Worm (Caenorhabditis elegans): ENCODE results near the gene ZK622.5.

The ZK622.5 gene

DNA sequence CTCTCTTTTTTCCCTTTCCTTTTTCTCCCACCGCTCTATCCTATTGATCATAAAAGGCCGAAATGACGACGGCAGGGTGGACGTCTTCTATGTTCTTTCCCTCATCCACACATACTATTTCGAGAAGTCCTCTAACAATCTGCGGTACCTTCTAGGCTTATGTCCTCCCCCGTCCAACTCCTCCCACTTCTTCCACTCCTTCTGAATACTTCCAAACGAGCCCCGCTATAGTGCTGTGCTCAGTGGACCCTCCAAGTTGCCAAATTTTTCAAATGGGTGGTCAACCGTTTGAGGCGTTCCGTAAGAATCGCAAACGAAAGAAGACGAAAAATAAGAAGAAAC lies 46.8 kb downstream of the ZK622.5 start (continued):
- TF ChIP-seq lin-40 (tag; optimal IDR thresholded peaks at IDR 0.05) (no peak), ccch-3 (GFP tag; optimal IDR thresholded peaks at IDR 0.05) (no peak), chd-7 (tag; optimal IDR thresholded peaks at IDR 0.05) (peak; percentile 24), ceh-40 (GFP tag; IDR thresholded peaks at IDR 0.05) (no peak), B0019.2 (GFP tag; conservative IDR thresholded peaks at IDR 0.05) (no peak), nfyb-1 (GFP tag; IDR thresholded peaks at IDR 0.05) (0 out of 2 replicates have a peak, but pooled peaks have one; percentile 55), D2030.7 (GFP tag; IDR thresholded peaks at IDR 0.05) (no peak), dox-1 (GFP tag; IDR thresholded peaks at IDR 0.05) (peak; percentile 29; the same call in 1 of the 2 replicates), hmg-20 (GFP tag; IDR thresholded peaks at IDR 0.05) (no peak), madf-6 (GFP tag; IDR thresholded peaks at IDR 0.05) (0 out of 2 replicates have a peak, but pooled peaks have one; percentile 27), sptf-2 (GFP tag; optimal IDR thresholded peaks at IDR 0.05) (no peak), die-1 (tag; optimal IDR thresholded peaks at IDR 0.05) (no peak), Y79H2A.3 (GFP tag; conservative IDR thresholded peaks at IDR 0.05) (no peak), hrde-1 (tag; optimal IDR thresholded peaks at IDR 0.05; ENCODE audit: borderline replicate concordance) (no peak), F57A8.1 (GFP tag; optimal IDR thresholded peaks at IDR 0.05) (no peak), atf-7 (tag; optimal IDR thresholded peaks at IDR 0.05) (no peak), lsl-1 (GFP tag; optimal IDR thresholded peaks at IDR 0.05) (no peak), cebp-2 (GFP tag; IDR thresholded peaks at IDR 0.05) (no peak), egl-18 (GFP tag; IDR thresholded peaks at IDR 0.05) (peak; percentile 35; the same call in 1 of the 2 replicates), aptf-3 (GFP tag; IDR thresholded peaks at IDR 0.05) (no peak), Y53F4B.3 (GFP tag; IDR thresholded peaks at IDR 0.05) (no peak), ceh-100 (GFP tag; IDR thresholded peaks at IDR 0.05) (0 out of 2 replicates have a peak, but pooled peaks have one; percentile 15), attf-6 (GFP tag; IDR thresholded peaks at IDR 0.05) (no peak), unc-62 (GFP tag; optimal IDR thresholded peaks at IDR 0.05) (no peak), K12H6.12 (tag; optimal IDR thresholded peaks at IDR 0.05) (peak; percentile 0), bed-2 (GFP tag; IDR thresholded peaks at IDR 0.05) (no peak), ztf-25 (GFP tag; IDR thresholded peaks at IDR 0.05) (no peak), B0035.1 (tag; optimal IDR thresholded peaks at IDR 0.05) (no peak), snpc-1.1 (tag; optimal IDR thresholded peaks at IDR 0.05; ENCODE audit: insufficient read depth) (no peak), efl-1 (GFP tag; optimal IDR thresholded peaks at IDR 0.05) (no peak), bed-1 (GFP tag; IDR thresholded peaks at IDR 0.05) (no peak), ZK185.1 (tag; optimal IDR thresholded peaks at IDR 0.05; ENCODE audit: poor library complexity, severe bottlenecking) (no peak), mel-28 (tag; optimal IDR thresholded peaks at IDR 0.05; ENCODE audit: borderline replicate concordance) (no peak)

- TF ChIP-seq sdz-38 (tag; optimal IDR thresholded peaks at IDR 0.05) (no peak), hmg-20 (GFP tag; IDR thresholded peaks at IDR 0.05) (no peak), ztf-22 (GFP tag; optimal IDR thresholded peaks at IDR 0.05) (no peak), C06A6.2 (GFP tag; conservative IDR thresholded peaks at IDR 0.05) (0 out of 2 replicates have a peak, but pooled peaks have one; percentile 10), lin-35 (GFP tag; optimal IDR thresholded peaks at IDR 0.05) (peak in 1 of 3 experiments; percentile 40), ztf-26 (tag; optimal IDR thresholded peaks at IDR 0.05) (peak; percentile 11), lsl-1 (GFP tag; optimal IDR thresholded peaks at IDR 0.05) (no peak), rcor-1 (GFP tag; IDR thresholded peaks at IDR 0.05) (no peak), B0336.3 (GFP tag; IDR thresholded peaks at IDR 0.05) (0 out of 2 replicates have a peak, but pooled peaks have one; percentile 36), lin-54 (GFP tag; optimal IDR thresholded peaks at IDR 0.05) (peak; percentile 30), tbp1 (GFP tag; optimal IDR thresholded peaks at IDR 0.05) (peak; percentile 21), lsy-27 (tag; optimal IDR thresholded peaks at IDR 0.05; ENCODE audit: borderline replicate concordance, insufficient read depth) (no peak), hlh-12 (tag; optimal IDR thresholded peaks at IDR 0.05) (no peak), somi-1 (GFP tag; optimal IDR thresholded peaks at IDR 0.05) (peak; percentile 45), egl-18 (GFP tag; IDR thresholded peaks at IDR 0.05) (no peak), lin-26 (GFP tag; IDR thresholded peaks at IDR 0.05) (0 out of 2 replicates have a peak, but pooled peaks have one; percentile 44), pha-4 (tag; optimal IDR thresholded peaks at IDR 0.05) (no peak), hmg-1.2 (GFP tag; IDR thresholded peaks at IDR 0.05) (peak; percentile 81)
These were observed 47.6 kb downstream of the ZK622.5 start for ce11 chrII:5336660-5337494.

Data from whole organism, young adult.